Worm (Caenorhabditis elegans) whole organism, late embryonic: Measurements from ENCODE around the gene T05E12.6.

Source experiments
- ahr-1 ChIP-seq: sonication (generic microtip); optimal IDR thresholded peaks from 2 replicates; lab custom pipeline; 2016; ENCODE audit warnings: missing genetic modification characterization, missing compliant biosample characterization
- ama-1 ChIP-seq: fragments of 150-350 bp; optimal IDR thresholded peaks from 2 replicates; lab custom pipeline; 2014
- ceh-9 ChIP-seq: sonication (generic microtip); optimal IDR thresholded peaks from 2 replicates; lab custom pipeline; 2016; ENCODE audit warnings: mild to moderate bottlenecking, missing genetic modification characterization, inconsistent platforms, missing compliant biosample characterization
- dve-1 ChIP-seq: sonication (generic microtip); optimal IDR thresholded peaks from 2 replicates; lab custom pipeline; 2017; ENCODE audit warnings: antibody characterized with exemption, mild to moderate bottlenecking, missing genetic modification characterization, missing compliant biosample characterization
- fkh-6 ChIP-seq: sonication (generic microtip); optimal IDR thresholded peaks from 2 replicates; lab custom pipeline; 2016; ENCODE audit warnings: missing genetic modification characterization, missing compliant biosample characterization
- hlh-13 ChIP-seq: fragments of 200-800 bp; sonication (Bioruptor generic); optimal IDR thresholded peaks from 2 replicates; lab custom pipeline; 2018; ENCODE audit warnings: mild to moderate bottlenecking, missing genetic modification characterization, missing compliant biosample characterization
- hlh-30 ChIP-seq: sonication (generic microtip); optimal IDR thresholded peaks from 2 replicates; lab custom pipeline; 2017; ENCODE audit warnings: antibody characterized with exemption, missing genetic modification characterization, missing compliant biosample characterization; ENCODE audit not compliant: insufficient read depth
- ref-2 ChIP-seq: sonication (generic microtip); optimal IDR thresholded peaks from 2 replicates; lab custom pipeline; 2016; ENCODE audit warnings: missing genetic modification characterization, missing compliant biosample characterization
- ztf-16 ChIP-seq: sonication (generic microtip); optimal IDR thresholded peaks from 2 replicates; lab custom pipeline; 2017; ENCODE audit warnings: missing genetic modification characterization, missing compliant biosample characterization

ce11 chrV:17059987-17060386, 29.3 kb downstream of the T05E12.6 start, which contains the start of gene sri-66:
- TF ChIP-seq hlh-30 (tag; lab: Kevin White, UChicago) (no peak), ceh-9 (tag; lab: Kevin White, UChicago) (no peak), hlh-13 (GFP tag; lab: Kevin White, UChicago) (no peak), dve-1 (tag; lab: Kevin White, UChicago) (no peak), ahr-1 (tag; lab: Kevin White, UChicago) (no peak), fkh-6 (no peak), ama-1 (no peak), ztf-16 (tag; lab: Kevin White, UChicago) (no peak), ref-2 (no peak)
